Fruit fly (Drosophila melanogaster) whole organism, prepupa: ENCODE results near the gene Tcs3.
A peak's percentile ranks its signal among the peaks of the same experiment; 100 is the strongest.

Source experiments
- Blimp-1 ChIP-seq: fragments of 200-800 bp; sonication (Bioruptor generic); optimal IDR thresholded peaks from 3 replicates; lab custom pipeline; 2017; ENCODE audit warnings: missing biosample characterization, missing genetic modification characterization, mild to moderate bottlenecking, moderate library complexity, missing genetic modification reagents
- CG10631 ChIP-seq: fragments of 200-800 bp; sonication (Bioruptor generic); optimal IDR thresholded peaks from 2 replicates; lab custom pipeline; 2016; ENCODE audit warnings: missing biosample characterization, missing genetic modification characterization
- CG11762 ChIP-seq: fragments of 200-800 bp; sonication (Bioruptor generic); optimal IDR thresholded peaks from 3 replicates; lab custom pipeline; 2016; ENCODE audit warnings: missing biosample characterization, missing genetic modification characterization; ENCODE audit not compliant: insufficient read depth
- CG11902 ChIP-seq: fragments of 200-800 bp; sonication (Bioruptor generic); optimal IDR thresholded peaks from 3 replicates; lab custom pipeline; 2016; ENCODE audit warnings: missing biosample characterization, missing genetic modification characterization
- CG15336 ChIP-seq: fragments of 200-800 bp; sonication (Bioruptor generic); IDR thresholded peaks from 2 replicates; pipeline ENCODE4 v1.3.6; 2022; ENCODE audit warnings: missing biosample characterization, missing genetic modification characterization
- CG1621 ChIP-seq: fragments of 200-800 bp; sonication (Bioruptor generic); optimal IDR thresholded peaks from 3 replicates; lab custom pipeline; 2018; ENCODE audit warnings: missing biosample characterization, mild to moderate bottlenecking, missing genetic modification characterization
- CG3032 ChIP-seq: fragments of 200-800 bp; optimal IDR thresholded peaks from 2 replicates; lab custom pipeline; 2019; ENCODE audit warnings: missing biosample characterization, mild to moderate bottlenecking, missing genetic modification characterization, moderate library complexity
- CG32006 ChIP-seq: fragments of 200-800 bp; sonication (Bioruptor generic); optimal IDR thresholded peaks from 3 replicates; lab custom pipeline; 2017; ENCODE audit warnings: missing biosample characterization, mild to moderate bottlenecking, missing genetic modification characterization
- CG34406 ChIP-seq: fragments of 200-800 bp; sonication (Bioruptor generic); optimal IDR thresholded peaks from 3 replicates; lab custom pipeline; 2016; ENCODE audit warnings: missing biosample characterization, missing genetic modification characterization
- CG3919 ChIP-seq: fragments of 200-800 bp; sonication (Bioruptor generic); optimal IDR thresholded peaks from 3 replicates; lab custom pipeline; 2016; ENCODE audit warnings: missing biosample characterization, missing genetic modification characterization
- CG6792 ChIP-seq: fragments of 200-800 bp; sonication (Bioruptor generic); optimal IDR thresholded peaks from 3 replicates; lab custom pipeline; 2016; ENCODE audit warnings: missing biosample characterization, missing genetic modification characterization
- CG6808 ChIP-seq: fragments of 200-800 bp; sonication (Bioruptor generic); optimal IDR thresholded peaks from 3 replicates; lab custom pipeline; 2017; ENCODE audit warnings: missing biosample characterization, missing genetic modification characterization, mild to moderate bottlenecking, moderate library complexity, missing genetic modification reagents
- CG6854 ChIP-seq: fragments of 200-800 bp; sonication (Bioruptor generic); optimal IDR thresholded peaks from 2 replicates; lab custom pipeline; 2017; ENCODE audit warnings: missing biosample characterization, mild to moderate bottlenecking, missing genetic modification characterization
- CG8319 ChIP-seq: fragments of 200-800 bp; sonication (Bioruptor generic); optimal IDR thresholded peaks from 3 replicates; lab custom pipeline; 2016; ENCODE audit warnings: missing biosample characterization, missing genetic modification characterization
- CG9139 ChIP-seq: fragments of 200-800 bp; sonication (Bioruptor generic); optimal IDR thresholded peaks from 3 replicates; lab custom pipeline; 2017; ENCODE audit warnings: missing biosample characterization, mild to moderate bottlenecking, missing genetic modification characterization
- Eip75B ChIP-seq: fragments of 200-800 bp; sonication (Bioruptor generic); optimal IDR thresholded peaks from 3 replicates; lab custom pipeline; 2016; ENCODE audit warnings: missing biosample characterization, missing genetic modification characterization
- Eip78C ChIP-seq: fragments of 200-800 bp; sonication (Bioruptor generic); peaks from one replicate; lab custom pipeline; 2016; ENCODE audit warnings: missing biosample characterization, missing genetic modification characterization
- Ets96B ChIP-seq: fragments of 200-800 bp; optimal IDR thresholded peaks from 2 replicates; lab custom pipeline; 2019; ENCODE audit warnings: missing biosample characterization, mild to moderate bottlenecking, missing genetic modification characterization, moderate library complexity
- Gug ChIP-seq: fragments of 200-800 bp; sonication (Bioruptor generic); IDR thresholded peaks from 2 replicates; pipeline ENCODE4 v1.3.6; 2022; ENCODE audit warnings: missing biosample characterization, missing genetic modification characterization
- Hr38 ChIP-seq: sonication (Bioruptor generic); optimal IDR thresholded peaks from 2 replicates; lab custom pipeline; 2016; ENCODE audit warnings: missing biosample characterization, missing genetic modification characterization
- Hr4 ChIP-seq: fragments of 200-800 bp; sonication (Bioruptor generic); optimal IDR thresholded peaks from 3 replicates; lab custom pipeline; 2016; ENCODE audit warnings: missing biosample characterization, missing genetic modification characterization
- Lpt ChIP-seq: fragments of 200-800 bp; sonication (Bioruptor generic); optimal IDR thresholded peaks from 3 replicates; lab custom pipeline; 2016; ENCODE audit warnings: missing biosample characterization, missing genetic modification characterization
- OdsH ChIP-seq: fragments of 200-800 bp; sonication (Bioruptor generic); optimal IDR thresholded peaks from 3 replicates; lab custom pipeline; 2016; ENCODE audit warnings: missing biosample characterization, missing genetic modification characterization
- Smox ChIP-seq: fragments of 200-800 bp; sonication (Bioruptor generic); optimal IDR thresholded peaks from 3 replicates; lab custom pipeline; 2016; ENCODE audit warnings: missing biosample characterization, missing genetic modification characterization
- Sox102F ChIP-seq: fragments of 200-800 bp; sonication (Bioruptor generic); optimal IDR thresholded peaks from 2 replicates; lab custom pipeline; 2016; ENCODE audit warnings: missing biosample characterization, mild to moderate bottlenecking, missing genetic modification characterization
- Sox15 ChIP-seq: fragments of 200-800 bp; sonication (Bioruptor generic); optimal IDR thresholded peaks from 3 replicates; lab custom pipeline; 2016; ENCODE audit warnings: missing biosample characterization, missing genetic modification characterization
- dac ChIP-seq: fragments of 200-800 bp; sonication (Bioruptor generic); optimal IDR thresholded peaks from 2 replicates; lab custom pipeline; 2017; ENCODE audit warnings: missing biosample characterization, mild to moderate bottlenecking, missing genetic modification characterization
- esn ChIP-seq: fragments of 200-800 bp; sonication (Bioruptor generic); optimal IDR thresholded peaks from 2 replicates; lab custom pipeline; 2016; ENCODE audit warnings: missing biosample characterization, mild to moderate bottlenecking, missing genetic modification characterization, moderate library complexity
- fd85E ChIP-seq: fragments of 200-800 bp; sonication (Bioruptor generic); optimal IDR thresholded peaks from 3 replicates; lab custom pipeline; 2016; ENCODE audit warnings: missing biosample characterization, missing genetic modification characterization
- fkh ChIP-seq: fragments of 200-800 bp; sonication (Bioruptor generic); optimal IDR thresholded peaks from 3 replicates; lab custom pipeline; 2017; ENCODE audit warnings: missing biosample characterization, mild to moderate bottlenecking, missing genetic modification characterization, moderate library complexity
- lz ChIP-seq: fragments of 200-800 bp; sonication (Bioruptor generic); optimal IDR thresholded peaks from 3 replicates; lab custom pipeline; 2016; ENCODE audit warnings: missing biosample characterization, missing genetic modification characterization
- ss ChIP-seq, 2 experiments: fragments of 200-800 bp; sonication (Bioruptor generic); optimal IDR thresholded peaks; 2 replicates in 1 of 2; 3 replicates in 1 of 2; lab custom pipeline; 2017 to 2018; ENCODE audit warnings: mild to moderate bottlenecking in 2 of 2, missing biosample characterization in 2 of 2, missing genetic modification characterization in 2 of 2, moderate library complexity in 1 of 2
- svp ChIP-seq: fragments of 200-800 bp; sonication (Bioruptor generic); peaks from one replicate; lab custom pipeline; 2016; ENCODE audit warnings: missing biosample characterization, missing genetic modification characterization
- topi ChIP-seq: fragments of 200-800 bp; sonication (Bioruptor generic); optimal IDR thresholded peaks from 3 replicates; lab custom pipeline; 2016; ENCODE audit warnings: missing biosample characterization, missing genetic modification characterization
- vri ChIP-seq: fragments of 200-800 bp; sonication (Bioruptor generic); optimal IDR thresholded peaks from 3 replicates; lab custom pipeline; 2016; ENCODE audit warnings: missing biosample characterization, mild to moderate bottlenecking, missing genetic modification characterization

Tcs3 gene

dm6 chr3L:16351770-16352429 is at the start of gene Tcs3, which contains the start of gene Golgin104:
Tcs3 (plus strand) TSS chr3L:16351991.
Golgin104 (minus strand) TSS chr3L:16351951.
- no peak for TF ChIP-seq Sox102F (GFP tag; lab: Kevin White, UChicago)
- TF ChIP-seq CG11762 (GFP tag; lab: Kevin White, UChicago) = no peak
- TF ChIP-seq topi (GFP tag; lab: Kevin White, UChicago) = no peak
- no peak for TF ChIP-seq CG6792 (GFP tag; lab: Kevin White, UChicago)
- TF ChIP-seq fkh (GFP tag; lab: Kevin White, UChicago) = peak; percentile 99
- no peak for TF ChIP-seq CG3919
- no peak for TF ChIP-seq CG11902 (GFP tag; lab: Kevin White, UChicago)
- no peak for TF ChIP-seq CG9139 (GFP tag; lab: Kevin White, UChicago)

dm6 chr3L:16303078-16303477 is 48.7 kb upstream of the Tcs3 start, which contains the start of gene CG13044:
CG13044 (minus strand) TSS chr3L:16303178.
- TF ChIP-seq Ets96B (tag; lab: Kevin White, UChicago) (no peak), CG3032 (tag; lab: Kevin White, UChicago) (no peak), Blimp-1 (peak; percentile 41), CG10631 (no peak)

- TF ChIP-seq dac (GFP tag; lab: Kevin White, UChicago) (no peak), Sox15 (GFP tag; lab: Kevin White, UChicago) (no peak), Eip78C (GFP tag; lab: Kevin White, UChicago) (no peak), fd85E (GFP tag; lab: Kevin White, UChicago) (no peak), ss (GFP tag; optimal IDR thresholded peaks at IDR 0.05; lab: Kevin White, UChicago) (no peak), OdsH (GFP tag; lab: Kevin White, UChicago) (no peak), CG11762 (GFP tag; lab: Kevin White, UChicago) (no peak), svp (GFP tag; lab: Kevin White, UChicago) (no peak), CG6854 (GFP tag; lab: Kevin White, UChicago) (no peak), CG32006 (GFP tag; lab: Kevin White, UChicago) (no peak), Lpt (GFP tag; lab: Kevin White, UChicago) (no peak)
Measured at dm6 chr3L:16303982-16304381, 47.8 kb upstream of the Tcs3 start, which contains the start of gene CG43249. CG43249 (plus strand) TSS chr3L:16304282.

dm6 chr3L:16305820-16306650 is 45.8 kb upstream of the Tcs3 start, which contains the start of the genes CG13043 and CG13063:
CG13043 (minus strand) TSS chr3L:16305870.
CG13063 (plus strand) TSS chr3L:16306600.
- peak; percentile 30 for TF ChIP-seq svp (GFP tag; lab: Kevin White, UChicago)
- TF ChIP-seq CG11902 (GFP tag; lab: Kevin White, UChicago) = no peak

- no peak for TF ChIP-seq Ets96B (tag; lab: Kevin White, UChicago)
- no peak for TF ChIP-seq CG6808 (GFP tag; lab: Kevin White, UChicago)
- TF ChIP-seq CG8319 = no peak
- no peak for TF ChIP-seq Smox (GFP tag; lab: Kevin White, UChicago)
- TF ChIP-seq Lpt (GFP tag; lab: Kevin White, UChicago) = no peak
- no peak for TF ChIP-seq CG15336 (GFP tag; lab: Robert Waterston, UW)
- no peak for TF ChIP-seq lz (GFP tag; lab: Kevin White, UChicago)
- TF ChIP-seq CG34406 (GFP tag; lab: Kevin White, UChicago) = no peak
- TF ChIP-seq Gug (GFP tag; lab: Robert Waterston, UW) = no peak
- no peak for TF ChIP-seq Eip75B (GFP tag; lab: Kevin White, UChicago)
- no peak for TF ChIP-seq Hr38
- TF ChIP-seq esn (GFP tag; lab: Kevin White, UChicago) = no peak
- TF ChIP-seq vri (GFP tag; lab: Kevin White, UChicago) = no peak
- no peak for TF ChIP-seq Hr4 (GFP tag; lab: Kevin White, UChicago)
- TF ChIP-seq Blimp-1 = no peak
- TF ChIP-seq CG1621 (tag; lab: Kevin White, UChicago) = no peak
- no peak for TF ChIP-seq topi (GFP tag; lab: Kevin White, UChicago)
Measured at dm6 chr3L:16308380-16308779, 43.4 kb upstream of the Tcs3 start, which contains the start of gene CG13042. CG13042 (minus strand) TSS chr3L:16308480.
